In genomic region chrX:6778780-6779179, dm6 we compare ENCODE assay signal across 4 fruit fly cellular contexts.
TF ChIP-seq lines count a peak whose summit lies in the region.

No protein-coding gene starts in this region.

- TF ChIP-seq CTCF in whole organism, embryonic (GFP tag; optimal IDR thresholded peaks at IDR 0.05; lab: Kevin White, UChicago): no peak

TF ChIP-seq in whole organism, embryonic, 481 proteins besides CTCF, POLR2A, EP300 and RAD21:
- TF ChIP-seq CG10274 (GFP tag; optimal IDR thresholded peaks at IDR 0.05; lab: Kevin White, UChicago): peak; percentile 63
- TF ChIP-seq CG1529 (GFP tag; optimal IDR thresholded peaks at IDR 0.05; lab: Kevin White, UChicago): no peak
TF ChIP-seq in whole organism, embryonic: peak in this region for 1.

TF ChIP-seq in whole organism, prepupa, 60 proteins besides CTCF, POLR2A, EP300 and RAD21:
- TF ChIP-seq eg (GFP tag; IDR thresholded peaks at IDR 0.05; lab: Robert Waterston, UW) (no peak), Eip78C (GFP tag; lab: Kevin White, UChicago) (peak; percentile 78), CG10669 (GFP tag; optimal IDR thresholded peaks at IDR 0.05; lab: Kevin White, UChicago) (peak; percentile 37), pdm3 (GFP tag; optimal IDR thresholded peaks at IDR 0.05; lab: Kevin White, UChicago) (peak; percentile 1), cyc (GFP tag; optimal IDR thresholded peaks at IDR 0.05; lab: Kevin White, UChicago) (peak; percentile 4), Hr4 (GFP tag; optimal IDR thresholded peaks at IDR 0.05; lab: Kevin White, UChicago) (peak; percentile 13), Ets96B (tag; optimal IDR thresholded peaks at IDR 0.05; lab: Kevin White, UChicago) (peak; percentile 5), spab (GFP tag; optimal IDR thresholded peaks at IDR 0.05; lab: Kevin White, UChicago) (no peak), salr (GFP tag; optimal IDR thresholded peaks at IDR 0.05; lab: Kevin White, UChicago) (no peak), Ets21C (GFP tag; optimal IDR thresholded peaks at IDR 0.05; lab: Kevin White, UChicago) (no peak), lz (GFP tag; optimal IDR thresholded peaks at IDR 0.05; lab: Kevin White, UChicago) (peak; percentile 1), OdsH (GFP tag; optimal IDR thresholded peaks at IDR 0.05; lab: Kevin White, UChicago) (peak; percentile 32), topi (GFP tag; optimal IDR thresholded peaks at IDR 0.05; lab: Kevin White, UChicago) (no peak), dsx (GFP tag; optimal IDR thresholded peaks at IDR 0.05; lab: Kevin White, UChicago; ENCODE audit: poor library complexity, severe bottlenecking) (no peak), CG32006 (GFP tag; optimal IDR thresholded peaks at IDR 0.05; lab: Kevin White, UChicago) (peak; percentile 21), CG31627 (GFP tag; optimal IDR thresholded peaks at IDR 0.05; lab: Kevin White, UChicago) (peak; percentile 20), acj6 (GFP tag; optimal IDR thresholded peaks at IDR 0.05; lab: Kevin White, UChicago) (peak; percentile 9), Hr39 (GFP tag; optimal IDR thresholded peaks at IDR 0.05; lab: Kevin White, UChicago) (peak; percentile 20), svp (GFP tag; lab: Kevin White, UChicago) (peak; percentile 68), CG16779 (tag; optimal IDR thresholded peaks at IDR 0.05; lab: Kevin White, UChicago) (no peak), CG6808 (GFP tag; optimal IDR thresholded peaks at IDR 0.05; lab: Kevin White, UChicago) (peak; percentile 0), CG8119 (GFP tag; IDR thresholded peaks at IDR 0.05; lab: Robert Waterston, UW) (no peak), CG8632 (GFP tag; optimal IDR thresholded peaks at IDR 0.05; lab: Kevin White, UChicago) (no peak)

TF ChIP-seq in whole organism, pupa, 21 proteins besides CTCF, POLR2A, EP300 and RAD21:
- TF ChIP-seq CG32121 (GFP tag; IDR thresholded peaks at IDR 0.05; lab: Robert Waterston, UW) (no peak), Pif1A (GFP tag; optimal IDR thresholded peaks at IDR 0.05; lab: Kevin White, UChicago) (no peak), fd96Ca (GFP tag; IDR thresholded peaks at IDR 0.05; lab: Robert Waterston, UW) (no peak), CG10348 (GFP tag; IDR thresholded peaks at IDR 0.05; lab: Robert Waterston, UW) (no peak), CG34367 (tag; optimal IDR thresholded peaks at IDR 0.05; lab: Kevin White, UChicago) (peak; percentile 1), CG8301 (tag; optimal IDR thresholded peaks at IDR 0.05; lab: Kevin White, UChicago) (no peak), rn (GFP tag; IDR thresholded peaks at IDR 0.05; lab: Robert Waterston, UW) (no peak), Snoo (tag; optimal IDR thresholded peaks at IDR 0.05; lab: Kevin White, UChicago) (no peak), CG14655 (GFP tag; optimal IDR thresholded peaks at IDR 0.05; lab: Kevin White, UChicago) (no peak), CG17806 (tag; optimal IDR thresholded peaks at IDR 0.05; lab: Kevin White, UChicago) (no peak), CG4496 (GFP tag; IDR thresholded peaks at IDR 0.05; lab: Robert Waterston, UW) (no peak), CG13204 (GFP tag; optimal IDR thresholded peaks at IDR 0.05; lab: Kevin White, UChicago) (no peak), gl (tag; optimal IDR thresholded peaks at IDR 0.05; lab: Kevin White, UChicago) (no peak), CG15710 (tag; optimal IDR thresholded peaks at IDR 0.05; lab: Kevin White, UChicago) (peak; percentile 16), Ets98B (GFP tag; IDR thresholded peaks at IDR 0.05; lab: Robert Waterston, UW) (no peak), CG8159 (tag; optimal IDR thresholded peaks at IDR 0.05; lab: Kevin White, UChicago) (peak; percentile 5), CG9948 (tag; optimal IDR thresholded peaks at IDR 0.05; lab: Kevin White, UChicago) (peak; percentile 28), D1 (tag; optimal IDR thresholded peaks at IDR 0.05; lab: Kevin White, UChicago) (no peak), CG12605 (GFP tag; IDR thresholded peaks at IDR 0.05; lab: Robert Waterston, UW) (no peak), Pif1B (GFP tag; optimal IDR thresholded peaks at IDR 0.05; lab: Kevin White, UChicago) (no peak), EcR (GFP tag; optimal IDR thresholded peaks at IDR 0.05; lab: Kevin White, UChicago) (no peak)

TF ChIP-seq in whole organism, wandering third instar larva, 38 proteins besides CTCF, POLR2A, EP300 and RAD21:
- TF ChIP-seq foxo (GFP tag; optimal IDR thresholded peaks at IDR 0.05; lab: Kevin White, UChicago) (peak in 1 of 2 experiments; percentile 4), woc (GFP tag; optimal IDR thresholded peaks at IDR 0.05; lab: Kevin White, UChicago) (no peak), ey (GFP tag; optimal IDR thresholded peaks at IDR 0.05; lab: Kevin White, UChicago) (peak; percentile 21)

Comparison
In these comparisons a context has a peak if more than half of its experiments do, and no peak if none do; other contexts are left out.
1. Of the 7 proteins assayed by ChIP-seq in both whole organism, embryonic and whole organism, prepupa: peak only in whole organism, embryonic: none; only in whole organism, prepupa: Hr39; in both: none; in neither: 6.